Fruit fly (Drosophila melanogaster): ENCODE results near the gene nudC.

The nudC gene

DNA sequence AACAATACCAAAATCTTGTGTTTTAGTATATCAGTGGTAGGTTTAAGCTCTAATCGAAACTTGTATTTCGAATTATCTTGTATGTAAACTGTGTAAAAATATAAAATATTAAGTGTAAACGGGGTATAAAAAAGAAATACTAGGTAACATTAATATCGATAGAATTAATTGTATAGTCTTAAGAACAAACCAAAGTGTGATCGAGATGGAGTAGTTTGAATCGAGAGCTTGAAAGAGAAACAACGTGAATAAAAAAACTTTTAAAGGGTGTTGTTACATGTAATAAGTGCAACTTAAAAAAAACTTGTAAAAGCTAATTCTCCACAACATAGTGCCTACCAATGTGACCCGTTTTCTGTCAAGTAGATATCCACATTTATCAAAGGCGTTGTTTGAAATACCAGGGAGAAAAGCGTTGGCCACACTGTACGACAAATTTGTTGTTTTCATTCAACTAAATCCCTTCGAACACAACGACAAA lies 37.3 kb downstream of the nudC start, which contains the start of gene TSG101:
Gene TSG101 (plus strand): TSS at position 208 of the 481 bp plus-strand sequence.
- no peak for TF ChIP-seq ovo (GFP tag; optimal IDR thresholded peaks at IDR 0.05)
- peak; percentile 8 for TF ChIP-seq CG33017 (tag; optimal IDR thresholded peaks at IDR 0.05)

DNA sequence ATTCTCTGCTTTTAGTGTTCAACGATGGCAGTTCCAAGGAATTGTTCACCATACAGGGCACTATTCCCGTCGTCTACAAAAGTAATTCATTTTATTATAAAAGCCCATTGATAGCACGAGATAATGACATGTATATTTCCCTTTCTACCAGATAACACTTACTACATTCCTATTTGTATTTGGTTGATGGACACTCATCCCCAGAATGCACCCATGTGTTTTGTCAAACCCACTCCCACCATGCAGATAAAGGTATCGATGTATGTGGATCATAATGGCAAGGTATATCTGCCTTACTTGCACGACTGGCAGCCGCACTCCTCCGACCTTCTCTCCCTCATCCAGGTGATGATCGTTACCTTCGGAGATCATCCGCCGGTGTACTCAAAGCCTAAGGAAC lies 38.2 kb downstream of the nudC start:
- TF ChIP-seq CG7101 (tag; optimal IDR thresholded peaks at IDR 0.05) (no peak), bab1 (GFP tag; optimal IDR thresholded peaks at IDR 0.05) (no peak), CG7045 (GFP tag; optimal IDR thresholded peaks at IDR 0.05) (no peak), CG5204 (GFP tag; optimal IDR thresholded peaks at IDR 0.05) (no peak), cnc (optimal IDR thresholded peaks at IDR 0.05) (no peak), kay (GFP tag; ENCODE audit: borderline replicate concordance) (no peak), Mnt (GFP tag; optimal IDR thresholded peaks at IDR 0.05) (peak; percentile 25), CG12768 (GFP tag; optimal IDR thresholded peaks at IDR 0.05) (no peak), tj (GFP tag; optimal IDR thresholded peaks at IDR 0.05) (no peak), Hr96 (GFP tag; optimal IDR thresholded peaks at IDR 0.05) (no peak), Crg-1 (GFP tag; optimal IDR thresholded peaks at IDR 0.05) (no peak), Clk (GFP tag; optimal IDR thresholded peaks at IDR 0.05) (no peak), CG1620 (GFP tag; optimal IDR thresholded peaks at IDR 0.05) (no peak), cic (GFP tag; optimal IDR thresholded peaks at IDR 0.05) (peak; percentile 95)

- TF ChIP-seq CG7045 (GFP tag; optimal IDR thresholded peaks at IDR 0.05) (peak; percentile 86), CG33017 (tag; optimal IDR thresholded peaks at IDR 0.05) (peak; percentile 78), Crg-1 (GFP tag; optimal IDR thresholded peaks at IDR 0.05) (peak; percentile 67), CG1620 (GFP tag; optimal IDR thresholded peaks at IDR 0.05) (peak; percentile 84), bab1 (GFP tag; optimal IDR thresholded peaks at IDR 0.05) (peak; percentile 72), kay (GFP tag; ENCODE audit: borderline replicate concordance) (no peak), ovo (GFP tag; optimal IDR thresholded peaks at IDR 0.05) (peak; percentile 45), Hr96 (GFP tag; optimal IDR thresholded peaks at IDR 0.05) (peak; percentile 82), cic (GFP tag; optimal IDR thresholded peaks at IDR 0.05) (peak; percentile 34), pad (GFP tag; optimal IDR thresholded peaks at IDR 0.05) (peak; percentile 57), CG11617 (GFP tag; optimal IDR thresholded peaks at IDR 0.05) (peak; percentile 84), Clk (GFP tag; optimal IDR thresholded peaks at IDR 0.05) (peak; percentile 73), Mnt (GFP tag; optimal IDR thresholded peaks at IDR 0.05) (peak; percentile 78), cnc (optimal IDR thresholded peaks at IDR 0.05) (no peak), CG5204 (GFP tag; optimal IDR thresholded peaks at IDR 0.05) (no peak), CG7101 (tag; optimal IDR thresholded peaks at IDR 0.05) (peak; percentile 82), CG14711 (tag; optimal IDR thresholded peaks at IDR 0.05) (peak; percentile 82), CG12768 (GFP tag; optimal IDR thresholded peaks at IDR 0.05) (peak; percentile 80), toe (GFP tag; optimal IDR thresholded peaks at IDR 0.05) (no peak), tj (GFP tag; optimal IDR thresholded peaks at IDR 0.05) (peak; percentile 55)
Observed at dm6 chr3L:16844920-16845573, 40.3 kb downstream of the nudC start, which contains the start of the genes kud and Zcchc7. kud (minus strand) TSS chr3L:16844991. Zcchc7 (plus strand) TSS chr3L:16845386.

DNA sequence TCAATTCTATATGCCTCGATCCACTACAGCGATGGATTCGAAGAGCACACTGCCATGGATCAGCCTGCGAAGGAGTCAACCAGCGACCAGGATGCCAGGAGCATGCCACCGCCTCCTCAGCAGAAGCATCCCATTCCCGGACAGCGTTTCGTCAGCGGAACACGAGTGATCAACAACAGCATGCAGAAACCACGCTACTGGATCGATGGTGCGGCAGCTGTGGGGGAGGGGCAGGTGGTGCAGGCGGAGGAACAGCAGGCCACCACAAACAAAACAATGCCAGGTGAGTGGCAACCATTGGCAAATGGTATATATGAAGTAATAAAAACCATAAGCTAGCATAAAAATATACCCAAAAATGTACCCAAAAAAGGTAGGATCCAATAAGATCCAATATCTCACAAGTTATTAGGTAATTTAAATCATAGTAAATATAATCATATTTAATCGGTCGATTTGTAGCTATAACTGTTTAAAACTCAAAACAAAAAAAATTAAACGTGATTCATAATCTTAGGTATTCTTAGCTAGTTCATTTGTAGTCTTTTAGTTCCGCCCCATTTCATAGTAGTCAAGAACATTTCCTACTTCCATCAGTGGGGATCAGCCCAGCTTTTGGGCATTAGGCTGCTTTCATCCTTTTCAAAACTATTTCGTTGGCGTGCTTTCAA lies 40.9 kb downstream of the nudC start, which contains the start of gene CG32161:
Gene CG32161 (plus strand): TSS at position 621 of the 671 bp plus-strand sequence.
- TF ChIP-seq CG1620 (GFP tag; optimal IDR thresholded peaks at IDR 0.05) = no peak
- TF ChIP-seq toe (GFP tag; optimal IDR thresholded peaks at IDR 0.05) = no peak
- no peak for TF ChIP-seq bab1 (GFP tag; optimal IDR thresholded peaks at IDR 0.05)
- TF ChIP-seq Clk (GFP tag; optimal IDR thresholded peaks at IDR 0.05) = no peak
- TF ChIP-seq cic (GFP tag; optimal IDR thresholded peaks at IDR 0.05) = no peak
- TF ChIP-seq Mnt (GFP tag; optimal IDR thresholded peaks at IDR 0.05) = no peak
- no peak for TF ChIP-seq kay (GFP tag; ENCODE audit: borderline replicate concordance)
- no peak for TF ChIP-seq ovo (GFP tag; optimal IDR thresholded peaks at IDR 0.05)
- no peak for TF ChIP-seq pad (GFP tag; optimal IDR thresholded peaks at IDR 0.05)
- TF ChIP-seq CG7101 (tag; optimal IDR thresholded peaks at IDR 0.05) = no peak
- no peak for TF ChIP-seq CG14711 (tag; optimal IDR thresholded peaks at IDR 0.05)

- TF ChIP-seq bab1 (GFP tag; optimal IDR thresholded peaks at IDR 0.05) = no peak
- TF ChIP-seq cic (GFP tag; optimal IDR thresholded peaks at IDR 0.05) = no peak
- TF ChIP-seq ovo (GFP tag; optimal IDR thresholded peaks at IDR 0.05) = no peak
- no peak for TF ChIP-seq Clk (GFP tag; optimal IDR thresholded peaks at IDR 0.05)
Observed at dm6 chr3L:16851566-16851965, 46.8 kb downstream of the nudC start.

- TF ChIP-seq tj (GFP tag; optimal IDR thresholded peaks at IDR 0.05) (peak; percentile 14), CG1620 (GFP tag; optimal IDR thresholded peaks at IDR 0.05) (peak; percentile 28), CG12768 (GFP tag; optimal IDR thresholded peaks at IDR 0.05) (no peak), Crg-1 (GFP tag; optimal IDR thresholded peaks at IDR 0.05) (peak; percentile 1), bab1 (GFP tag; optimal IDR thresholded peaks at IDR 0.05) (peak; percentile 50), CG7101 (tag; optimal IDR thresholded peaks at IDR 0.05) (peak; percentile 25), CG14711 (tag; optimal IDR thresholded peaks at IDR 0.05) (peak; percentile 8), cic (GFP tag; optimal IDR thresholded peaks at IDR 0.05) (peak; percentile 41), ovo (GFP tag; optimal IDR thresholded peaks at IDR 0.05) (peak; percentile 18), CG33017 (tag; optimal IDR thresholded peaks at IDR 0.05) (peak; percentile 33), CG11617 (GFP tag; optimal IDR thresholded peaks at IDR 0.05) (no peak), CG7045 (GFP tag; optimal IDR thresholded peaks at IDR 0.05) (no peak), kay (GFP tag; ENCODE audit: borderline replicate concordance) (no peak)
Observed at dm6 chr3L:16853533-16854386, 49.0 kb downstream of the nudC start, which contains the start of gene sina. sina (plus strand) TSS chr3L:16853751.
